Worm (Caenorhabditis elegans) whole organism, L1 larva: Measurements from ENCODE around the gene nspg-7.2.

Source experiments
- C16A3.4 ChIP-seq: fragments of 150-350 bp; optimal IDR thresholded peaks from 2 replicates; lab custom pipeline; 2014; ENCODE audit warnings: missing biosample characterization, missing genetic modification characterization
- C34B4.2 ChIP-seq: sonication (generic microtip); optimal IDR thresholded peaks from 2 replicates; lab custom pipeline; 2017; ENCODE audit warnings: mild to moderate bottlenecking, missing genetic modification characterization, missing compliant biosample characterization
- F16B12.6 ChIP-seq: fragments of 150-350 bp; optimal IDR thresholded peaks from 2 replicates; lab custom pipeline; 2014; ENCODE audit warnings: missing biosample characterization, missing genetic modification characterization
- alr-1 ChIP-seq: fragments of 200-800 bp; sonication (Bioruptor generic); optimal IDR thresholded peaks from 2 replicates; lab custom pipeline; 2018; ENCODE audit warnings: borderline replicate concordance, mild to moderate bottlenecking, missing genetic modification characterization, missing compliant biosample characterization
- aly-2 ChIP-seq: fragments of 150-350 bp; optimal IDR thresholded peaks from 2 replicates; lab custom pipeline; 2014; ENCODE audit warnings: missing biosample characterization, missing genetic modification characterization
- ama-1 ChIP-seq: fragments of 150-350 bp; optimal IDR thresholded peaks from 2 replicates; lab custom pipeline; 2014
- blmp-1 ChIP-seq: fragments of 150-350 bp; optimal IDR thresholded peaks from 2 replicates; lab custom pipeline; 2014; ENCODE audit warnings: missing biosample characterization, missing genetic modification characterization
- ceh-90 ChIP-seq: sonication (generic microtip); optimal IDR thresholded peaks from 2 replicates; lab custom pipeline; 2016; ENCODE audit warnings: missing genetic modification characterization, missing compliant biosample characterization
- efl-1 ChIP-seq, 4 experiments: fragments of 150-350 bp; optimal IDR thresholded peaks in 3 of 4; peaks in 1 of 4; 1 replicate in 1 of 4; 2 replicates in 3 of 4; lab custom pipeline; 2014; ENCODE audit warnings: missing biosample characterization in 2 of 4, missing genetic modification characterization in 2 of 4, missing genetic modification reagents in 2 of 4
- egl-13 ChIP-seq: sonication (generic microtip); optimal IDR thresholded peaks from 2 replicates; lab custom pipeline; 2016; ENCODE audit warnings: missing genotype, missing genetic modification reagents, missing genetic modification characterization, missing compliant biosample characterization
- egl-27 ChIP-seq, 2 experiments: fragments of 150-350 bp in 1 of 2; sonication (generic microtip); optimal IDR thresholded peaks; 3 replicates each; lab custom pipeline; 2017 to 2018; ENCODE audit warnings: missing biosample characterization in 2 of 2, missing genetic modification characterization in 2 of 2, missing genetic modification reagents in 2 of 2
- elt-2 ChIP-seq: sonication (generic microtip); optimal IDR thresholded peaks from 2 replicates; lab custom pipeline; 2016; ENCODE audit warnings: missing genetic modification characterization, mild to moderate bottlenecking, inconsistent platforms, missing compliant biosample characterization, missing genetic modification reagents
- ets-5 ChIP-seq: fragments of 200-800 bp; sonication (Bioruptor generic); IDR thresholded peaks from 2 replicates; pipeline ENCODE4 v1.3.6; 2022; ENCODE audit warnings: missing genetic modification characterization, missing compliant biosample characterization
- fos-1 ChIP-seq: fragments of 150-350 bp; optimal IDR thresholded peaks from 2 replicates; lab custom pipeline; 2014; ENCODE audit warnings: missing biosample characterization, missing genetic modification characterization
- grh-1 ChIP-seq: fragments of 200-800 bp; sonication (Bioruptor generic); IDR thresholded peaks from 2 replicates; pipeline ENCODE4 v1.3.6; 2022; ENCODE audit warnings: missing genetic modification reagents, missing genetic modification characterization, missing compliant biosample characterization
- lin-13 ChIP-seq: fragments of 150-350 bp; optimal IDR thresholded peaks from 2 replicates; lab custom pipeline; 2014; ENCODE audit warnings: missing biosample characterization, missing genetic modification reagents, missing genetic modification characterization
- lin-14 ChIP-seq: fragments of 200-800 bp; sonication (Bioruptor generic); optimal IDR thresholded peaks from 2 replicates; lab custom pipeline; 2018; ENCODE audit warnings: mild to moderate bottlenecking, missing genetic modification characterization, moderate library complexity, missing compliant biosample characterization
- lin-15B ChIP-seq: fragments of 150-350 bp; sonication (generic microtip); optimal IDR thresholded peaks from 3 replicates; lab custom pipeline; 2014; ENCODE audit warnings: missing biosample characterization, missing genetic modification characterization
- lin-39 ChIP-seq: fragments of 150-350 bp; optimal IDR thresholded peaks from 2 replicates; lab custom pipeline; 2014; ENCODE audit warnings: missing biosample characterization, missing genetic modification reagents, missing genetic modification characterization
- lsy-2 ChIP-seq, 2 experiments: fragments of 150-350 bp; optimal IDR thresholded peaks; 2 replicates each; lab custom pipeline; 2014; ENCODE audit warnings: missing biosample characterization in 2 of 2, missing genetic modification characterization in 2 of 2
- mep-1 ChIP-seq: fragments of 150-350 bp; optimal IDR thresholded peaks from 2 replicates; lab custom pipeline; 2014; ENCODE audit warnings: missing biosample characterization, missing genetic modification characterization
- nhr-12 ChIP-seq: sonication (generic microtip); optimal IDR thresholded peaks from 2 replicates; lab custom pipeline; 2017; ENCODE audit warnings: missing biosample characterization, missing genetic modification characterization
- nhr-47 ChIP-seq: sonication (generic microtip); optimal IDR thresholded peaks from 2 replicates; lab custom pipeline; 2016; ENCODE audit warnings: mild to moderate bottlenecking, missing genetic modification characterization, moderate library complexity, missing compliant biosample characterization
- nhr-85 ChIP-seq: sonication (generic microtip); peaks from one replicate; lab custom pipeline; 2016; ENCODE audit warnings: missing genetic modification characterization, inconsistent platforms, missing compliant biosample characterization
- nhr-90 ChIP-seq: sonication (generic microtip); optimal IDR thresholded peaks from 2 replicates; lab custom pipeline; 2016; ENCODE audit warnings: mild to moderate bottlenecking, missing genetic modification characterization, missing compliant biosample characterization; ENCODE audit not compliant: poor library complexity
- rnt-1 ChIP-seq: sonication (generic microtip); optimal IDR thresholded peaks from 2 replicates; lab custom pipeline; 2016; ENCODE audit warnings: mild to moderate bottlenecking, missing genetic modification characterization, moderate library complexity, missing compliant biosample characterization
- snpc-4 ChIP-seq: fragments of 150-350 bp; optimal IDR thresholded peaks from 2 replicates; lab custom pipeline; 2014; ENCODE audit warnings: missing biosample characterization, missing genetic modification characterization
- sox-4 ChIP-seq: sonication (generic microtip); optimal IDR thresholded peaks from 2 replicates; lab custom pipeline; 2016; ENCODE audit warnings: missing genetic modification characterization, missing compliant biosample characterization
- sup-37 ChIP-seq: fragments of 200-800 bp; sonication (Bioruptor generic); optimal IDR thresholded peaks from 2 replicates; lab custom pipeline; 2018; ENCODE audit warnings: mild to moderate bottlenecking, missing genetic modification characterization, missing compliant biosample characterization
- swsn-7 ChIP-seq: sonication (generic microtip); optimal IDR thresholded peaks from 2 replicates; lab custom pipeline; 2016; ENCODE audit warnings: missing genetic modification characterization, missing compliant biosample characterization
- unc-130 ChIP-seq: fragments of 150-350 bp; optimal IDR thresholded peaks from 2 replicates; lab custom pipeline; 2017; ENCODE audit warnings: missing biosample characterization, missing genetic modification characterization, inconsistent platforms
- unc-86 ChIP-seq: sonication (generic microtip); optimal IDR thresholded peaks from 2 replicates; lab custom pipeline; 2016; ENCODE audit warnings: missing genetic modification characterization, missing compliant biosample characterization
- unc-98 ChIP-seq: fragments of 200-800 bp; sonication (Bioruptor generic); IDR thresholded peaks from 2 replicates; pipeline ENCODE4 v1.3.6; 2022; ENCODE audit warnings: missing genetic modification characterization, missing compliant biosample characterization
- vab-15 ChIP-seq: sonication (generic microtip); optimal IDR thresholded peaks from 2 replicates; lab custom pipeline; 2017; ENCODE audit warnings: missing genotype, mild to moderate bottlenecking, missing genetic modification characterization, missing compliant biosample characterization
- xbp-1 ChIP-seq: sonication (generic microtip); optimal IDR thresholded peaks from 2 replicates; lab custom pipeline; 2016; ENCODE audit warnings: missing genetic modification characterization, missing compliant biosample characterization
- zip-4 ChIP-seq: fragments of 200-800 bp; sonication (Bioruptor generic); optimal IDR thresholded peaks from 2 replicates; lab custom pipeline; 2018; ENCODE audit warnings: mild to moderate bottlenecking, missing genetic modification characterization, moderate library complexity, missing compliant biosample characterization
- ztf-4 ChIP-seq: fragments of 150-350 bp; optimal IDR thresholded peaks from 2 replicates; lab custom pipeline; 2014; ENCODE audit warnings: missing biosample characterization, missing genetic modification characterization

Gene nspg-7.2

ce11 chrIII:3240893-3241292 is 17.3 kb downstream of the nspg-7.2 start:
- TF ChIP-seq ets-5 (GFP tag; lab: Robert Waterston, UW), result no peak
- TF ChIP-seq ceh-90 (tag; lab: Kevin White, UChicago), result no peak
- TF ChIP-seq egl-27 (tag; optimal IDR thresholded peaks at IDR 0.05; lab: Kevin White, UChicago), result no peak
- no peak for TF ChIP-seq zip-4 (GFP tag; lab: Kevin White, UChicago)
- no peak for TF ChIP-seq unc-98 (GFP tag; lab: Robert Waterston, UW)
- TF ChIP-seq lin-39 (tag; lab: Kevin White, UChicago), result no peak
- TF ChIP-seq swsn-7 (tag; lab: Kevin White, UChicago), result no peak
- no peak for TF ChIP-seq vab-15 (tag; lab: Kevin White, UChicago)

DNA sequence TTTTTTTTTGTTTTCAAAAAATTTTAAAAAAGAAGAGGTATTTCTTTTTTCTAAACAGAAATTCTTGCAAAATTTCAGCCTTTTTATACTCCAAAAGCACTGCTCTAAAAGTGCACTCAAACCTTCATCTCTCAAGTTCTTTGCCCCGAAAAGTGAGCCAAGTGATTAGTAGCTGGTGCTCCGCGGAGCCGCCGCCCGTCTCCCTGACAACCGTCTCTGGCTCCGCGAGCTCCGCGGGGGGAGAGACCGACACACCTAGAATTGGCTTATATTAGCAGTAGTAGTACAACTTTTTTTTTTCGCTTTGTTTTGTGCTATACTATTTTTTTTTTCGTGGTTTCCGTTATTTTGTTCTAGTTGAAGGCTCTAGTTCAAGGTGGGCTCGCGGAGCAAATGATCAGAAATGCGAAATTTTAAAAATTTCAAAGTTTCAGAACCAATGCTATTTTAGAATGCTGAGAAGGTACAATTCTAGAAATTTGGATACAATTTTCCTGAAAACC is 25.5 kb downstream of the nspg-7.2 start, which contains the start of gene Y53G8AL.1:
TSS of gene Y53G8AL.1 (plus strand) at position 453 of the 503 bp plus-strand sequence.
- TF ChIP-seq sox-4 (tag; lab: Kevin White, UChicago) (no peak), ztf-4 (tag; lab: Kevin White, UChicago) (no peak), aly-2 (tag; lab: Kevin White, UChicago) (no peak), xbp-1 (tag; lab: Kevin White, UChicago) (no peak), nhr-12 (tag; lab: Kevin White, UChicago) (no peak), efl-1 (optimal IDR thresholded peaks at IDR 0.05; lab: Kevin White, UChicago) (no peak), efl-1 (GFP tag; optimal IDR thresholded peaks at IDR 0.05 in 1 of 2; lab: Kevin White, UChicago) (no peak), lin-14 (GFP tag; lab: Kevin White, UChicago) (no peak), snpc-4 (tag; lab: Kevin White, UChicago) (no peak), lsy-2 (tag; optimal IDR thresholded peaks at IDR 0.05; lab: Kevin White, UChicago) (no peak)

- no peak for TF ChIP-seq egl-13
- TF ChIP-seq nhr-90 (tag; lab: Kevin White, UChicago), result no peak
- peak; percentile 60 for TF ChIP-seq lin-14 (GFP tag; lab: Kevin White, UChicago)
- TF ChIP-seq sox-4 (tag; lab: Kevin White, UChicago), result no peak
- TF ChIP-seq lsy-2 (tag; optimal IDR thresholded peaks at IDR 0.05; lab: Kevin White, UChicago), result peak in 1 of 2 experiments; percentile 3
- no peak for TF ChIP-seq nhr-12 (tag; lab: Kevin White, UChicago)
- TF ChIP-seq aly-2 (tag; lab: Kevin White, UChicago), result no peak
- no peak for TF ChIP-seq rnt-1 (tag; lab: Kevin White, UChicago)
- peak; percentile 17 for TF ChIP-seq nhr-47 (tag; lab: Kevin White, UChicago)
- no peak for TF ChIP-seq unc-86 (tag; lab: Kevin White, UChicago)
- no peak for TF ChIP-seq F16B12.6 (tag; lab: Kevin White, UChicago)
- no peak for TF ChIP-seq lin-13 (GFP tag; lab: Kevin White, UChicago)
- TF ChIP-seq elt-2 (tag; lab: Kevin White, UChicago), result no peak
- no peak for TF ChIP-seq alr-1 (tag; lab: Kevin White, UChicago)
- TF ChIP-seq ama-1 (lab: Kevin White, UChicago), result no peak
- TF ChIP-seq unc-130 (tag; lab: Kevin White, UChicago), result no peak
- no peak for TF ChIP-seq lin-15B
- no peak for TF ChIP-seq mep-1 (tag; lab: Kevin White, UChicago)
- TF ChIP-seq blmp-1 (tag; lab: Kevin White, UChicago), result no peak
- no peak for TF ChIP-seq sup-37 (GFP tag; lab: Kevin White, UChicago)
- no peak for TF ChIP-seq fos-1
- no peak for TF ChIP-seq grh-1
- TF ChIP-seq C16A3.4 (tag; lab: Kevin White, UChicago), result no peak
- peak; percentile 18 for TF ChIP-seq nhr-85 (tag; lab: Kevin White, UChicago)
Measured at ce11 chrIII:3224102-3224501, 34.1 kb downstream of the nspg-7.2 start.

DNA sequence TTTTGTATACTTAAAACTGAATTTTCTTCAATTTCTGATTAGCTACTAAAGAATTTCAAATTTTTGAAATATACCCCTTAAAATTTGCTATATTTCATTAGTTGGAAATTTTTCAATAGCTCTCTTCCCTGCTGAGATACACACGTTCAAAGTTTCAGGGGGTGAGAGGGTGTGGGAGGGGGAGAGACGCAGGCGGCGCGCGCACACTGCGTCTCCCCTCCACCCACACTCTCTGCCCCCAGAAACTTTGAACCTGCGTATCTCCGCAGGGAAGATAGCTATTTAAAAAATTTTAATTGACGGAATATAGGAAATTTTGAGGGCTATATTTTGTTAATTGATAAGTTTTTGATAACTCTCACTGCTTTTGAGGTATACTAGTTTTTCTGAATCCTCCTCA is 35.5 kb downstream of the nspg-7.2 start:
- TF ChIP-seq C34B4.2 (tag; lab: Kevin White, UChicago), result no peak
